Worm (Caenorhabditis elegans) whole organism, L4/young adult: ENCODE measurements around the gene F09C6.15.

ENCODE experiments used
- dao-5 ChIP-seq: sonication (generic microtip); optimal IDR thresholded peaks from 2 replicates; lab custom pipeline; 2016; ENCODE audit warnings: missing genotype, missing genetic modification characterization, moderate library complexity, missing compliant biosample characterization
- him-1 ChIP-seq: sonication (generic microtip); optimal IDR thresholded peaks from 2 replicates; lab custom pipeline; 2016; ENCODE audit warnings: missing genotype, missing genetic modification reagents, missing genetic modification characterization, missing compliant biosample characterization

DNA sequence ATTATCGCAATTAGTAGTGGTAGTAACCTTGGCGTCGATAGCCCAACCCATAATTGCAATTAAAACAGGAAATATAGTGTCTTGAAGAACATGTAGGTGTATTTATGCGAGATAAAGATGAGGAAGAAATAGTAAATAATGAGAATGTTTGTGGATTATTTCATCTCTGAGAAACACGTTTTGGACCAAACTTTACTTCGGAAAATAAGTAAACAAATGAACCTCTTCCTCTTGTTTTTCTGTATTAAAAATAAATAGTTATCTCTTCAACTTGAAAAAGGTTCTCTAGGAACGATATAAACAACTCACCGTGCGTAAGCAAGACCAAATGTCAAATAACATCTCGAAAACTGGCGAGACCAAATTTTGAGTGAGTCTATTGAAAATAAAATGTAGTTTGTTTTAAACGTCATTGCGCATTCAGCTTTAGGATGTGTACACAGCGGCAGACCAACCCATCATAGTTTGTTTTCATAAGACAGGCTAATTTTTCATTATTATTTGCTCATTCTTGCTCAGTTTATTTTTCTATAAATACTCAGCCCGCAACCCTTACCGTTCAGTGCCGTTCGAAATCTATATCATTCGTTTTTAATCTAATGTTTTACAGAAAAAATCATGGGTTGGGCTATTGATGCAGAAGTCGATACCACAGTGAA lies 11.2 kb upstream of the F09C6.15 start, which contains the start of the genes F09C6.11 and F09C6.12:
- TF ChIP-seq dao-5 (tag; lab: Kevin White, UChicago) (no peak), him-1 (tag; lab: Kevin White, UChicago) (no peak)
